Worm (Caenorhabditis elegans): Measurements from ENCODE around the gene shw-3.

Gene shw-3

ce11 chrV:13003378-13003777 is 16.4 kb upstream of the shw-3 start (continued):
- TF ChIP-seq akir-1 (GFP tag; optimal IDR thresholded peaks at IDR 0.05) (no peak), snpc-1.3 (tag; optimal IDR thresholded peaks at IDR 0.05; ENCODE audit: insufficient read depth) (peak; percentile 85), madf-6 (GFP tag; IDR thresholded peaks at IDR 0.05) (peak; percentile 65), xnd-1 (tag; optimal IDR thresholded peaks at IDR 0.05) (no peak), Y53F4B.3 (GFP tag; IDR thresholded peaks at IDR 0.05) (no peak), rcor-1 (GFP tag; IDR thresholded peaks at IDR 0.05) (peak; percentile 71), nhr-120 (GFP tag; IDR thresholded peaks at IDR 0.05) (no peak), F52B5.7 (tag; optimal IDR thresholded peaks at IDR 0.05) (peak; percentile 22), fkh-3 (tag; optimal IDR thresholded peaks at IDR 0.05) (peak; percentile 71), bed-2 (GFP tag; IDR thresholded peaks at IDR 0.05) (no peak), madf-3 (GFP tag; IDR thresholded peaks at IDR 0.05) (no peak), mcd-1 (GFP tag; IDR thresholded peaks at IDR 0.05) (peak; percentile 59), K12H6.12 (tag; optimal IDR thresholded peaks at IDR 0.05) (peak; percentile 58), sea-2 (GFP tag; IDR thresholded peaks at IDR 0.05) (no peak), repo-1 (tag; optimal IDR thresholded peaks at IDR 0.05) (peak; percentile 86), atf-7 (tag; optimal IDR thresholded peaks at IDR 0.05) (peak; percentile 69), pha-4 (tag; optimal IDR thresholded peaks at IDR 0.05) (no peak), lin-35 (GFP tag; optimal IDR thresholded peaks at IDR 0.05) (peak in 1 of 3 experiments; percentile 56), nfya-2 (GFP tag; IDR thresholded peaks at IDR 0.05) (no peak), zfh-2 (GFP tag; conservative IDR thresholded peaks at IDR 0.05) (0 out of 2 replicates have a peak, but pooled peaks have one; percentile 36), Y95B8A.8 (GFP tag; IDR thresholded peaks at IDR 0.05) (no peak), ekl-4 (GFP tag; IDR thresholded peaks at IDR 0.05) (peak; percentile 58; the same call in 1 of the 2 replicates), mes-4 (tag; optimal IDR thresholded peaks at IDR 0.05) (peak; percentile 67), ztf-18 (tag; optimal IDR thresholded peaks at IDR 0.05) (peak; percentile 62), Y79H2A.3 (GFP tag; conservative IDR thresholded peaks at IDR 0.05) (no peak), snpc-4 (GFP tag; optimal IDR thresholded peaks at IDR 0.05) (peak; percentile 49), snpc-4 (tag; optimal IDR thresholded peaks at IDR 0.05) (peak in 3 of 4 experiments; percentile 52 to 73 (median 61)), lin-40 (tag; optimal IDR thresholded peaks at IDR 0.05) (peak; percentile 76), ceh-91 (GFP tag; IDR thresholded peaks at IDR 0.05) (no peak), ceh-100 (GFP tag; IDR thresholded peaks at IDR 0.05) (peak; percentile 68), zim-3 (tag; optimal IDR thresholded peaks at IDR 0.05) (peak; percentile 87), ztf-3 (GFP tag; optimal IDR thresholded peaks at IDR 0.05) (peak; percentile 45), ceh-40 (GFP tag; IDR thresholded peaks at IDR 0.05) (peak; percentile 18; the same call in 1 of the 2 replicates), hmg-1.2 (GFP tag; IDR thresholded peaks at IDR 0.05) (peak; percentile 78), hsf-1 (GFP tag; IDR thresholded peaks at IDR 0.05) (no peak), snpc-3.4 (tag; optimal IDR thresholded peaks at IDR 0.05) (peak; percentile 92), let-526 (GFP tag; IDR thresholded peaks at IDR 0.05) (0 out of 2 replicates have a peak, but pooled peaks have one; percentile 44), B0019.2 (GFP tag; conservative IDR thresholded peaks at IDR 0.05) (no peak), lsy-27 (tag; optimal IDR thresholded peaks at IDR 0.05; ENCODE audit: borderline replicate concordance, insufficient read depth) (no peak), F55B11.4 (tag; optimal IDR thresholded peaks at IDR 0.05; ENCODE audit: borderline replicate concordance, insufficient read depth) (no peak), unc-130 (GFP tag; optimal IDR thresholded peaks at IDR 0.05) (peak; percentile 27), somi-1 (GFP tag; optimal IDR thresholded peaks at IDR 0.05) (peak; percentile 46), him-1 (tag; optimal IDR thresholded peaks at IDR 0.05) (peak; percentile 39), F57A8.1 (GFP tag; optimal IDR thresholded peaks at IDR 0.05) (peak; percentile 38), ztf-6 (GFP tag; IDR thresholded peaks at IDR 0.05) (0 out of 2 replicates have a peak, but pooled peaks have one; percentile 28), madf-8 (GFP tag; conservative IDR thresholded peaks at IDR 0.05) (no peak), F33H1.4 (GFP tag; IDR thresholded peaks at IDR 0.05) (no peak), rpc-1 (optimal IDR thresholded peaks at IDR 0.05) (peak; percentile 90), rpc-1 (tag; optimal IDR thresholded peaks at IDR 0.05) (peak; percentile 77)

Measured in whole organism, young adult.